Fruit fly (Drosophila melanogaster): ENCODE data around the gene CG34292.

The CG34292 gene

DNA sequence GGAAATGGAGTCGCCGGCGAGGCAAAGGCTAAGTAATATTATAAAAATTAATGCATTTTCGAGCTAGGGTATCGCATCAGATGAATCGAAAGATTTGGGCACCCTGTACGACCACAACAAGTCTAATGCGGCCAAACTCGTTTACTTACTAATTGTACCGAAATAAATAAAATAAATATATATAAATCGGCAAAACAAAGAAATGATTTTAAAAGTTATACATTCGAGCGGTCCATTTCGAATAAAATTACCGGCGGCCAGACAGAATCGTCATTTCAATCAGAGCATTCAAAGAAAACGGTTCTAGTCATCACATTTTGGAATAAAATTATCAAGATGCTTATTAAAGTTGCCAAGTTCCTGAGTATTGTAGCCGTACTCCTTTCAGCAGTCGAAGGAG is 30.8 kb downstream of the CG34292 start, which contains the start of gene CG14258:
CG14258 (plus strand) TSS at position 301 of the 400 bp plus-strand sequence.
- TF ChIP-seq Dll (optimal IDR thresholded peaks at IDR 0.05) (no peak), pan (optimal IDR thresholded peaks at IDR 0.05) (no peak), usp (GFP tag; optimal IDR thresholded peaks at IDR 0.05) (no peak), CG8478 (optimal IDR thresholded peaks at IDR 0.05) (no peak), EcR (GFP tag; optimal IDR thresholded peaks at IDR 0.05) (no peak), psq (optimal IDR thresholded peaks at IDR 0.05) (no peak)

DNA sequence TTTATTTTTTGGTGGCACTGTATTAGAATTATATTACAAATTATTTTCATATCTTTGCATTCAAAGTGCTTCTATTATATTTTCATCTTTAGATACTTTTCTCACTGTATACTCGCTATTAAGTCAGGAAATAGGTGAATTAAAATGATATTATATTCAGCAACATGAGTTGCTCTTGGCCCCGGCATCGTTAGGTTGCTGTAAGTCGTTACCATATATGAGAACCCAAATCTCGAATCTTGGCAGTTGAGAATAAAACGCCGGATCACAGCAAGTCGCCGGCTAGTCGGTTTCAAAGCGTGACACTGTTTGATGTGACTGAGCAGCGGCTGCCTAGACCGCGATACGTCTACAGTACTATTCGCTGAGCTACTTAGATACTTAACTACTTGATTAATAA is 32.2 kb downstream of the CG34292 start, which contains the start of gene CG14259:
CG14259 (plus strand) TSS at position 301 of the 400 bp plus-strand sequence.
- no peak for TF ChIP-seq pan (optimal IDR thresholded peaks at IDR 0.05)
- TF ChIP-seq usp (GFP tag; optimal IDR thresholded peaks at IDR 0.05): no peak
- TF ChIP-seq EcR (GFP tag; optimal IDR thresholded peaks at IDR 0.05): no peak
- TF ChIP-seq psq (optimal IDR thresholded peaks at IDR 0.05): no peak
- no peak for TF ChIP-seq CG8478 (optimal IDR thresholded peaks at IDR 0.05)
- TF ChIP-seq Dll (optimal IDR thresholded peaks at IDR 0.05): no peak

DNA sequence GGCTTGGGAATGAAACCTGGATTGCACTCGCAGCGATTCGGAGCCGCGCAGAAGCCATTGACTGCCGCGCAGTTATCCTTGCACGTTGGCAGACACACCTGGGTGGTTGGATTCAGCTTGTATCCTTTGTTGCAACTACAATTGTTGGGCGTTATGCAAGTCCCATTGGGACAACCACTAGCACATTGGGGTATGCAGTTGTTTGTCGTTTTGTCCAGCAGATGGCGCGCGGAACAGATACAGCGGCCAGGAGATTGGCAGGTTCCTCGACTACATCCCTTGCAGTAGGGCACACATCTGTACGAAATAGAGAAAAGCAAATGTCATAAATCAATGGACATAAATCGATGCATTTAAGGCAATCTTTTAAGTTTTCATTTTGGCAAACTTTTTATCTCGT is 36.6 kb downstream of the CG34292 start:
- TF ChIP-seq Dll (optimal IDR thresholded peaks at IDR 0.05): no peak
- no peak for TF ChIP-seq usp (GFP tag; optimal IDR thresholded peaks at IDR 0.05)
- no peak for TF ChIP-seq pan (optimal IDR thresholded peaks at IDR 0.05)
- TF ChIP-seq EcR (GFP tag; optimal IDR thresholded peaks at IDR 0.05): no peak
- no peak for TF ChIP-seq psq (optimal IDR thresholded peaks at IDR 0.05)
- TF ChIP-seq CG8478 (optimal IDR thresholded peaks at IDR 0.05): no peak

DNA sequence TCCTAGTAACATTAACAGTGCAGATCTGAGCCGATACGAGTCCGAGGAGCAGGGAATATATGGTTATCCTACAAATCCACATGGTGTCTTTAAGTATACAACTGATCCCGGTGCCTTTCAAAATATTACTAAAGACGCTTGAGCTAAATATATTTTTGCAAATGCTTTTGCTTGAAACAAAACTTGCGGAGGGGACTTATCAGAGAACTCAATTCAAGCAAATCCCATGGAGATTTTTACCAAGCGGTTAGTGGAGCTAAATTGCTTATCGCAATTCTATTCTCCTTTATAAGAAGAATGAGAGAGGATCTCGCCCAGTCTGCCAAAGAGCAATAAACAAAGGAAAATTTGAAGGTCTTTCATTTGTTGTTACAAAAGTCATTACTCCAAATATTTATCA is 37.6 kb downstream of the CG34292 start, which contains the start of gene eater:
eater (minus strand) TSS at position 101 of the 400 bp plus-strand sequence.
- TF ChIP-seq EcR (GFP tag; optimal IDR thresholded peaks at IDR 0.05) (no peak), CG8478 (optimal IDR thresholded peaks at IDR 0.05) (no peak)

DNA sequence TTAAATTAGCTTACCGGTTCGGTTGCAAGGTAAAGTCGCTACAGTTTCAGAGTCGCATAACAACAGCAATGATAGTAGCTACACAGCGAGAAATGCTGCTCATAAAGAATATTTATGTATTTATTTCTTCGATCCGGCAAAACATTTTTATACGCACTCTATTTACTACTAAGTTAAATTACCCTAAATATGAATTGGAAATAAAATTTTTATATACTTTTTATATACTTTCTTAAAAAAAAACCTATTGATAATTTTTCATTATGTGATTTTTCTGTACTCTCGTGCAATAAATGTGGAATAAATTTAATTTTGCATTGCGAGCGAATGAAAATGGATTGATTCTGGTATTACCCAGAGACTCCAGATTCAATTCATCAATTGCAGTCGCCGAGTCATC is 38.9 kb downstream of the CG34292 start, which contains the start of gene Jhbp11:
Jhbp11 (plus strand) TSS at position 301 of the 400 bp plus-strand sequence.
- TF ChIP-seq usp (GFP tag; optimal IDR thresholded peaks at IDR 0.05) (no peak), psq (optimal IDR thresholded peaks at IDR 0.05) (no peak), pan (optimal IDR thresholded peaks at IDR 0.05) (no peak), CG8478 (optimal IDR thresholded peaks at IDR 0.05) (no peak), Dll (optimal IDR thresholded peaks at IDR 0.05) (no peak), EcR (GFP tag; optimal IDR thresholded peaks at IDR 0.05) (no peak)

DNA sequence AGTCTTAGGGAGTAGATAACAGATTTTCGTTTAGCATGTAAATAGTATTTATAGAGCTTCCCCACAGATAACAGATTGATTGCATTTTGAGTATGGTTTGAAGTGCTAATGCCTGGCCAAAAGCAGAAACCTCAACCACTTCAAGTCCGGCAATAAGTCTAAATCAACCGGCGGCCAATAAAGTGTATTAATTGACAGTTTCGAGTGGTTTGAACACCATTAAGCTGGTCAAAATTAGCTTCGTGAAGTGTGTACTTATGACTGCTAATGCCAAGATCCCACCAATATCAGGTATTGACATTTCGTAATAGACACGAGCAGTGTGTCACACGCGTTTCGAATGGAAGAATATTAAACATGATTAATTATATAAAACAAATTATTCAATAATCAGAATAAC is 43.4 kb downstream of the CG34292 start:
- no peak for TF ChIP-seq Dll (optimal IDR thresholded peaks at IDR 0.05)

DNA sequence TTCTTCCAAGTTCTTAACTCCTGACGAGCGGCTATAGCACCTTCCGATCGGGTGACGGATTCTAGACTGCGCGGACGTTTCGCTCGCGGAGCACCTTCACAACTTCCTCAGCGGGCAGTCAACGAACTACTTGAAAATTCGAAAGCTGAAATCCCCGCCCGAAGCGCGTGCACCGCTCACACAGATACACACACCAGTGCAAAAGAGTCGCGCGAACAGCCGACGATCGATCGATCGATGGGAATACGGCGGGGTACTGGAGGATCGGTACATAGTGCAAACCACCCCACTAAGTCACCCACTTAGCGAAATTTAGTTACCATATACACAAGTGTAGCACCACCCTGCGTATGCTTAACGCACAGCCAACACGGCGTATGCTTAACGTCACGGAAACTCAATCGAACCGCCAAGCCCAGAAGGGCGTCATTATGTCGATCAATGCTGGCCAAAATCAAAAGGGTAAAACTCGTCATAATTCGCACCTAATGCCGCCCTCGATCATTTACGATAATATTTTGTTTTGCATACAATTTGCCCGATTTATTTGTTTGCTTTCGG is 44.2 kb downstream of the CG34292 start, which contains the start of gene CAH9:
CAH9 (minus strand) TSS at position 51 of the 561 bp plus-strand sequence.
- TF ChIP-seq pan (optimal IDR thresholded peaks at IDR 0.05) (no peak), EcR (GFP tag; optimal IDR thresholded peaks at IDR 0.05) (no peak), CG8478 (optimal IDR thresholded peaks at IDR 0.05) (no peak), psq (optimal IDR thresholded peaks at IDR 0.05) (no peak), usp (GFP tag; optimal IDR thresholded peaks at IDR 0.05) (no peak), Dll (optimal IDR thresholded peaks at IDR 0.05) (no peak)

DNA sequence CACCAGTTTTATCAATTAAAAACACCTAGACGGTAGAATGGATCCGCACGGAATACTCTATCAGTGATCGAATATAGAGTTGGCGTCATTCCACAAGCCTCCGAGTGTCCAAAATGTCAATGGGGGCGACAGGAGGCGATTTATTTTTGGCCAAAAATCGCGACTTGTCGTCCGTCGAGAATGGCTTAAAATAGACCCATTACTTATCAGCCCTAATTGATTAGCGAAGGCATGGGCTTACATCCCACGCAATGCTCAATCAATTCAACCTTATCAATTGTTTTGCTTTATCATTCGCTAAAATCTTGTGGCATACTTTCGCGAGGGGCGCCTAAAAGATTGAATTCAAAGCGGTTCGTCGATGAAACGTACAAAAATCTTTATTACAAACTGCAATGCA is 46.1 kb downstream of the CG34292 start:
- TF ChIP-seq usp (GFP tag; optimal IDR thresholded peaks at IDR 0.05) (no peak), Dll (optimal IDR thresholded peaks at IDR 0.05) (no peak), psq (optimal IDR thresholded peaks at IDR 0.05) (no peak), CG8478 (optimal IDR thresholded peaks at IDR 0.05) (no peak), EcR (GFP tag; optimal IDR thresholded peaks at IDR 0.05) (no peak), pan (optimal IDR thresholded peaks at IDR 0.05) (no peak)

DNA sequence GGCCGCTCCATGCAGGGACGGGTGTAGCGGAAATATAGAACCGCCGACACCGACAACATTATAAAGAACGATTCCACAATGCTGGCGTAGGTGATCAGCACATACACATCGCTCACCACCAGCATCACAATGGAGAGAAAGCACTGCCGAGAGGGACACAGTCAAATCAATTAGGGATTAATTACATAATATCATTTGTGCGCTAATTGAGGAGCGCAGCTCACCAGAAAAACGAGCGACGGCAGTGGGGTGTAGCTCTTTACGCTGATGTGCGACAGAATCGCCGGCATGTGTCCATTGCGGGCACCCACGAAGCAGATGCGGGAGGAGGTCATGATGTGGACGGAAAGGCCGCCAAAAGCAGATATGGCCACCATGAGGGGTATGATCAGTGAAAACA is 47.4 kb downstream of the CG34292 start:
- TF ChIP-seq CG8478 (optimal IDR thresholded peaks at IDR 0.05) (no peak), EcR (GFP tag; optimal IDR thresholded peaks at IDR 0.05) (no peak), Dll (optimal IDR thresholded peaks at IDR 0.05) (no peak), usp (GFP tag; optimal IDR thresholded peaks at IDR 0.05) (no peak), pan (optimal IDR thresholded peaks at IDR 0.05) (no peak), psq (optimal IDR thresholded peaks at IDR 0.05) (no peak)

DNA sequence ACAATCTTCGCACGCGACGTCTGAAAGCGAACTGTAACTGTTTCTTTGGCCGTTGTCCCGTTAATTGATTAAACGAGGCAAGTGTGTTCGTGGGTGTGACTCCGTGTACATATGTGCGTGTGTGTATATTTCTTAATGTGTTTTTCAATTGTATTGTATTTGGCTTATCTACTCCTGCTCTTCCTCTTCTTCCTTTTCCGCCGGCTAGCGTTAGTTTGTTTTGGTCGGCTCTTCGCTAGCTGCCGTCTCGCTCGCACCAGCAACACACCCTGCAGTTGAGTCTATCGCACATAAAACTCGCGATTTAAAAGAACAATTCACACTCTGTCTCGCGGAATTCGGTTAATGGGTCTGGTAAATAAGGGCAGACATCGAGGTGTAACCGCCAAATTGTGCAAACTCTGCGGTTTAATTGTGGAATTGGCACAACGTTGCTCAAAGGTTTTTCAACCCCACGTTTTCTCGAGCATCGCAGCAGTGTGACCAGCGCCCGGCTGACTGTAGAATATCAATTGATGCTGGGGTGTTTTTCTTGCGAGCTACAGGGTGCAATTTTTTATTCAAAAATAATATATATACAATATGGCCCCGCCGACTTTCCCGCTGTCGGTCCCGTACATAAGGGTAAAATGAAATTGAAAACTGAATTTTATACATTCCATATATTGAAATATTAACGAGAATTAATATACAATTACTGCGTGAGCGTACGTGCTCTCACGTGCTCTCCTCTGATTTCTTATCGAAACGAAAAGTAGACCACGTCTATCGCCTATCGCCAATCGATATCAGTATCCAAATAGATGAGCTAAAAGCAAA is 50.0 kb downstream of the CG34292 start, which contains the start of the genes gb and CG5815:
gb (minus strand) TSS at position 487 of the 819 bp plus-strand sequence.
CG5815 (plus strand) TSS at position 783 of the 819 bp plus-strand sequence.
- TF ChIP-seq Dll (optimal IDR thresholded peaks at IDR 0.05) (no peak), EcR (GFP tag; optimal IDR thresholded peaks at IDR 0.05) (peak in 1 of 2 experiments; percentile 72)
